Worm (Caenorhabditis elegans) whole organism, L1 larva: ENCODE data around the gene F19B10.3.

Source experiments
- C04F5.9 ChIP-seq: sonication (generic microtip); optimal IDR thresholded peaks from 2 replicates; lab custom pipeline; 2016; ENCODE audit warnings: missing genetic modification characterization, missing compliant biosample characterization
- C16A3.4 ChIP-seq: fragments of 150-350 bp; optimal IDR thresholded peaks from 2 replicates; lab custom pipeline; 2014; ENCODE audit warnings: missing biosample characterization, missing genetic modification characterization
- ceh-8 ChIP-seq: fragments of 200-800 bp; sonication (Bioruptor generic); optimal IDR thresholded peaks from 2 replicates; lab custom pipeline; 2018; ENCODE audit warnings: mild to moderate bottlenecking, missing genetic modification characterization, moderate library complexity, missing compliant biosample characterization
- ceh-90 ChIP-seq: sonication (generic microtip); optimal IDR thresholded peaks from 2 replicates; lab custom pipeline; 2016; ENCODE audit warnings: missing genetic modification characterization, missing compliant biosample characterization
- ces-1 ChIP-seq: fragments of 150-350 bp; optimal IDR thresholded peaks from 2 replicates; lab custom pipeline; 2014; ENCODE audit warnings: missing biosample characterization, missing genetic modification reagents, missing genetic modification characterization
- dsc-1 ChIP-seq: sonication (generic microtip); optimal IDR thresholded peaks from 2 replicates; lab custom pipeline; 2016; ENCODE audit warnings: mild to moderate bottlenecking, missing genetic modification characterization, missing compliant biosample characterization
- efl-1 ChIP-seq, 4 experiments: fragments of 150-350 bp; optimal IDR thresholded peaks in 3 of 4; peaks in 1 of 4; 1 replicate in 1 of 4; 2 replicates in 3 of 4; lab custom pipeline; 2014; ENCODE audit warnings: missing biosample characterization in 2 of 4, missing genetic modification characterization in 2 of 4, missing genetic modification reagents in 2 of 4
- egl-13 ChIP-seq: sonication (generic microtip); optimal IDR thresholded peaks from 2 replicates; lab custom pipeline; 2016; ENCODE audit warnings: missing genotype, missing genetic modification reagents, missing genetic modification characterization, missing compliant biosample characterization
- egl-27 ChIP-seq, 2 experiments: fragments of 150-350 bp in 1 of 2; sonication (generic microtip); optimal IDR thresholded peaks; 3 replicates each; lab custom pipeline; 2017 to 2018; ENCODE audit warnings: missing biosample characterization in 2 of 2, missing genetic modification characterization in 2 of 2, missing genetic modification reagents in 2 of 2
- ets-5 ChIP-seq: fragments of 200-800 bp; sonication (Bioruptor generic); IDR thresholded peaks from 2 replicates; pipeline ENCODE4 v1.3.6; 2022; ENCODE audit warnings: missing genetic modification characterization, missing compliant biosample characterization
- fkh-4 ChIP-seq: sonication (generic microtip); optimal IDR thresholded peaks from 2 replicates; lab custom pipeline; 2016; ENCODE audit warnings: missing compliant biosample characterization, missing genetic modification characterization, borderline replicate concordance
- fkh-8 ChIP-seq: sonication (generic microtip); optimal IDR thresholded peaks from 2 replicates; lab custom pipeline; 2016; ENCODE audit warnings: mild to moderate bottlenecking, missing genetic modification characterization, missing compliant biosample characterization
- grh-1 ChIP-seq: fragments of 200-800 bp; sonication (Bioruptor generic); IDR thresholded peaks from 2 replicates; pipeline ENCODE4 v1.3.6; 2022; ENCODE audit warnings: missing genetic modification reagents, missing genetic modification characterization, missing compliant biosample characterization
- hlh-4 ChIP-seq: sonication (generic microtip); optimal IDR thresholded peaks from 2 replicates; lab custom pipeline; 2016; ENCODE audit warnings: mild to moderate bottlenecking, missing genetic modification characterization, missing compliant biosample characterization
- hpl-2 ChIP-seq: fragments of 150-350 bp; optimal IDR thresholded peaks from 2 replicates; lab custom pipeline; 2014; ENCODE audit warnings: missing biosample characterization, missing genetic modification reagents, missing genetic modification characterization
- jun-1 ChIP-seq: fragments of 150-350 bp; optimal IDR thresholded peaks from 2 replicates; lab custom pipeline; 2014; ENCODE audit warnings: missing biosample characterization, missing genetic modification reagents, missing genetic modification characterization
- lin-13 ChIP-seq: fragments of 150-350 bp; optimal IDR thresholded peaks from 2 replicates; lab custom pipeline; 2014; ENCODE audit warnings: missing biosample characterization, missing genetic modification reagents, missing genetic modification characterization
- lin-14 ChIP-seq: fragments of 200-800 bp; sonication (Bioruptor generic); optimal IDR thresholded peaks from 2 replicates; lab custom pipeline; 2018; ENCODE audit warnings: mild to moderate bottlenecking, missing genetic modification characterization, moderate library complexity, missing compliant biosample characterization
- lin-15B ChIP-seq: fragments of 150-350 bp; sonication (generic microtip); optimal IDR thresholded peaks from 3 replicates; lab custom pipeline; 2014; ENCODE audit warnings: missing biosample characterization, missing genetic modification characterization
- lin-39 ChIP-seq: fragments of 150-350 bp; optimal IDR thresholded peaks from 2 replicates; lab custom pipeline; 2014; ENCODE audit warnings: missing biosample characterization, missing genetic modification reagents, missing genetic modification characterization
- lir-3 ChIP-seq: sonication (generic microtip); optimal IDR thresholded peaks from 2 replicates; lab custom pipeline; 2016; ENCODE audit warnings: mild to moderate bottlenecking, missing genetic modification characterization, moderate library complexity, missing compliant biosample characterization; ENCODE audit not compliant: poor library complexity
- lsy-2 ChIP-seq, 2 experiments: fragments of 150-350 bp; optimal IDR thresholded peaks; 2 replicates each; lab custom pipeline; 2014; ENCODE audit warnings: missing biosample characterization in 2 of 2, missing genetic modification characterization in 2 of 2
- mdl-1 ChIP-seq, 2 experiments: fragments of 150-350 bp; optimal IDR thresholded peaks; 2 replicates each; lab custom pipeline; 2014 to 2017; ENCODE audit warnings: missing biosample characterization in 2 of 2, missing genetic modification characterization in 2 of 2, inconsistent platforms in 1 of 2
- mef-2 ChIP-seq: fragments of 150-350 bp; optimal IDR thresholded peaks from 2 replicates; lab custom pipeline; 2014; ENCODE audit warnings: missing biosample characterization, missing genetic modification characterization
- mep-1 ChIP-seq: fragments of 150-350 bp; optimal IDR thresholded peaks from 2 replicates; lab custom pipeline; 2014; ENCODE audit warnings: missing biosample characterization, missing genetic modification characterization
- nhr-19 ChIP-seq: fragments of 200-800 bp; sonication (Bioruptor generic); conservative IDR thresholded peaks from 2 replicates; pipeline ENCODE4 v1.3.6; 2022; ENCODE audit warnings: missing genetic modification characterization, missing compliant biosample characterization
- nhr-237 ChIP-seq: fragments of 150-350 bp; optimal IDR thresholded peaks from 2 replicates; lab custom pipeline; 2014; ENCODE audit warnings: missing biosample characterization, missing genetic modification characterization
- nhr-28 ChIP-seq: fragments of 150-350 bp; optimal IDR thresholded peaks from 2 replicates; lab custom pipeline; 2014; ENCODE audit warnings: missing biosample characterization, missing genetic modification characterization
- nhr-71 ChIP-seq: sonication (generic microtip); optimal IDR thresholded peaks from 2 replicates; lab custom pipeline; 2016; ENCODE audit warnings: mild to moderate bottlenecking, missing genetic modification characterization, moderate library complexity, missing compliant biosample characterization
- nhr-77 ChIP-seq: fragments of 150-350 bp; optimal IDR thresholded peaks from 2 replicates; lab custom pipeline; 2014; ENCODE audit warnings: missing biosample characterization, missing genetic modification characterization
- nhr-84 ChIP-seq: sonication (generic microtip); optimal IDR thresholded peaks from 2 replicates; lab custom pipeline; 2017; ENCODE audit warnings: missing biosample characterization, missing genetic modification characterization
- nhr-90 ChIP-seq: sonication (generic microtip); optimal IDR thresholded peaks from 2 replicates; lab custom pipeline; 2016; ENCODE audit warnings: mild to moderate bottlenecking, missing genetic modification characterization, missing compliant biosample characterization; ENCODE audit not compliant: poor library complexity
- pax-3 ChIP-seq: fragments of 200-800 bp; sonication (Bioruptor generic); optimal IDR thresholded peaks from 2 replicates; lab custom pipeline; 2018; ENCODE audit warnings: mild to moderate bottlenecking, missing genetic modification characterization, moderate library complexity, missing compliant biosample characterization
- pqm-1 ChIP-seq: sonication (generic microtip); optimal IDR thresholded peaks from 3 replicates; lab custom pipeline; 2017; ENCODE audit warnings: missing biosample characterization, missing genetic modification characterization
- rnt-1 ChIP-seq: sonication (generic microtip); optimal IDR thresholded peaks from 2 replicates; lab custom pipeline; 2016; ENCODE audit warnings: mild to moderate bottlenecking, missing genetic modification characterization, moderate library complexity, missing compliant biosample characterization
- snpc-4 ChIP-seq: fragments of 150-350 bp; optimal IDR thresholded peaks from 2 replicates; lab custom pipeline; 2014; ENCODE audit warnings: missing biosample characterization, missing genetic modification characterization
- sup-37 ChIP-seq: fragments of 200-800 bp; sonication (Bioruptor generic); optimal IDR thresholded peaks from 2 replicates; lab custom pipeline; 2018; ENCODE audit warnings: mild to moderate bottlenecking, missing genetic modification characterization, missing compliant biosample characterization
- unc-98 ChIP-seq: fragments of 200-800 bp; sonication (Bioruptor generic); IDR thresholded peaks from 2 replicates; pipeline ENCODE4 v1.3.6; 2022; ENCODE audit warnings: missing genetic modification characterization, missing compliant biosample characterization
- vab-15 ChIP-seq: sonication (generic microtip); optimal IDR thresholded peaks from 2 replicates; lab custom pipeline; 2017; ENCODE audit warnings: missing genotype, mild to moderate bottlenecking, missing genetic modification characterization, missing compliant biosample characterization
- xbp-1 ChIP-seq: sonication (generic microtip); optimal IDR thresholded peaks from 2 replicates; lab custom pipeline; 2016; ENCODE audit warnings: missing genetic modification characterization, missing compliant biosample characterization
- ztf-11 ChIP-seq, 2 experiments: sonication (generic microtip); optimal IDR thresholded peaks; 2 replicates each; lab custom pipeline; 2016 to 2017; ENCODE audit warnings: missing genetic modification characterization in 2 of 2, missing biosample characterization in 1 of 2, missing compliant biosample characterization in 1 of 2
- ztf-4 ChIP-seq: fragments of 150-350 bp; optimal IDR thresholded peaks from 2 replicates; lab custom pipeline; 2014; ENCODE audit warnings: missing biosample characterization, missing genetic modification characterization

Gene F19B10.3

ce11 chrII:3675176-3675575 is 10.6 kb downstream of the F19B10.3 start, which contains the start of gene F19B10.2:
Gene F19B10.2 (plus strand): TSS chrII:3675476.
- no peak for TF ChIP-seq lin-15B (tag; lab: Kevin White, UChicago)
- no peak for TF ChIP-seq nhr-237
- no peak for TF ChIP-seq grh-1
- TF ChIP-seq mef-2 (tag; lab: Kevin White, UChicago), result no peak
- no peak for TF ChIP-seq xbp-1 (tag; lab: Kevin White, UChicago)
- no peak for TF ChIP-seq hpl-2 (GFP tag; lab: Kevin White, UChicago)
- no peak for TF ChIP-seq ceh-90 (tag; lab: Kevin White, UChicago)
- no peak for TF ChIP-seq fkh-4 (tag; lab: Kevin White, UChicago)
- TF ChIP-seq, all 84 proteins: peak for 0

- TF ChIP-seq hlh-4 (no peak), jun-1 (tag; lab: Kevin White, UChicago) (no peak), snpc-4 (no peak), nhr-19 (no peak), fkh-8 (no peak), lsy-2 (tag; optimal IDR thresholded peaks at IDR 0.05; lab: Kevin White, UChicago) (no peak), ztf-4 (tag; lab: Kevin White, UChicago) (no peak)
Observed at ce11 chrII:3678978-3679377, 14.4 kb downstream of the F19B10.3 start.

DNA sequence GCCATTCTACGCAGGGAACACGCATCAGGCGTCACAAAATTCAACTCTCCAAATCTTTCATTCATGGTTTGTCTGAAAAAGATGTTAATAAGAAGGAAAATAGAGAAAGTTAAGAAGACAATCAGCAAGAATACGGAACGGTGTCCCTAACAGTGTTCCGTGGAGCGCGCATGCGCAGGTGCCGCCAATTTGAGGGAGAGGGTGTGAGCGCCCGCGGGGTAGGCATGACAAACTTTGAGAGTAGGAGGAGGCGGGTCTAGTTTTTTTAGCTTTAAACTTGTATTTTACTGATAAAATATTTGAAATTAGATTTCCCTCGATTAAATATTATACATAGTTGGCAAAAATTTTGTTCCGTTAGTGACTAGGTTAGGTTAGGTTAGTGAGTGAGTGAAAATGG is 15.8 kb downstream of the F19B10.3 start:
- TF ChIP-seq lin-39 (tag; lab: Kevin White, UChicago) (no peak), nhr-237 (no peak), C16A3.4 (tag; lab: Kevin White, UChicago) (no peak), fkh-8 (no peak), rnt-1 (tag; lab: Kevin White, UChicago) (no peak), dsc-1 (tag; lab: Kevin White, UChicago) (no peak), ceh-90 (tag; lab: Kevin White, UChicago) (no peak), lin-15B (tag; lab: Kevin White, UChicago) (no peak), egl-13 (tag; lab: Kevin White, UChicago) (no peak), nhr-77 (tag; lab: Kevin White, UChicago) (no peak), pax-3 (tag; lab: Kevin White, UChicago) (no peak), ets-5 (no peak), sup-37 (no peak), lin-14 (no peak), mep-1 (tag; lab: Kevin White, UChicago) (no peak)

ce11 chrII:3681365-3682083 is 17.0 kb downstream of the F19B10.3 start, which contains the start of gene F19B10.10:
Gene F19B10.10 (minus strand): TSS chrII:3681415.
- TF ChIP-seq egl-27 (tag; optimal IDR thresholded peaks at IDR 0.05; lab: Kevin White, UChicago) (no peak), ceh-8 (GFP tag; lab: Kevin White, UChicago) (no peak), hlh-4 (no peak), nhr-71 (tag; lab: Kevin White, UChicago) (no peak), nhr-28 (tag; lab: Kevin White, UChicago) (no peak), mdl-1 (tag; optimal IDR thresholded peaks at IDR 0.05; lab: Kevin White, UChicago) (no peak), C04F5.9 (no peak), sup-37 (no peak), grh-1 (no peak), efl-1 (optimal IDR thresholded peaks at IDR 0.05; lab: Kevin White, UChicago) (no peak), efl-1 (GFP tag; optimal IDR thresholded peaks at IDR 0.05 in 1 of 2; lab: Kevin White, UChicago) (no peak), nhr-84 (tag; lab: Kevin White, UChicago) (no peak), unc-98 (GFP tag; lab: Robert Waterston, UW) (no peak), ztf-11 (tag; optimal IDR thresholded peaks at IDR 0.05; lab: Kevin White, UChicago) (no peak), lir-3 (tag; lab: Kevin White, UChicago) (no peak), ces-1 (GFP tag; lab: Kevin White, UChicago) (no peak), nhr-90 (no peak), pqm-1 (tag; lab: Kevin White, UChicago) (no peak), vab-15 (no peak), lin-13 (GFP tag; lab: Kevin White, UChicago) (no peak)
